Worm (Caenorhabditis elegans) whole organism, L2 larva: ENCODE results near the gene srh-166.
"Not testable (repeated sequence)": the region's sequence is repeated elsewhere in the genome, so short reads cannot be mapped to it uniquely, and the experiment has no call there.

Experiments
- C34F6.9 ChIP-seq: fragments of 150-350 bp; optimal IDR thresholded peaks from 2 replicates; lab custom pipeline; 2014; ENCODE audit warnings: missing biosample characterization, missing genetic modification characterization
- R02D3.7 ChIP-seq: fragments of 150-350 bp; optimal IDR thresholded peaks from 2 replicates; lab custom pipeline; 2014; ENCODE audit warnings: missing biosample characterization, missing genetic modification characterization
- alr-1 ChIP-seq: fragments of 150-350 bp; optimal IDR thresholded peaks from 2 replicates; lab custom pipeline; 2014; ENCODE audit warnings: missing biosample characterization, missing genetic modification characterization
- ama-1 ChIP-seq: fragments of 150-350 bp; optimal IDR thresholded peaks from 2 replicates; lab custom pipeline; 2018; ENCODE audit warnings: inconsistent platforms
- blmp-1 ChIP-seq: sonication (generic microtip); optimal IDR thresholded peaks from 2 replicates; lab custom pipeline; 2017; ENCODE audit warnings: missing genetic modification characterization, mild to moderate bottlenecking, missing compliant biosample characterization, antibody characterized with exemption, moderate library complexity; ENCODE audit not compliant: insufficient read depth
- ceh-82 ChIP-seq: fragments of 150-350 bp; optimal IDR thresholded peaks from 2 replicates; lab custom pipeline; 2014; ENCODE audit warnings: missing biosample characterization, missing genetic modification characterization
- crh-2 ChIP-seq: sonication (generic microtip); optimal IDR thresholded peaks from 2 replicates; lab custom pipeline; 2017; ENCODE audit warnings: missing biosample characterization, missing genetic modification characterization
- dmd-4 ChIP-seq: sonication (generic microtip); optimal IDR thresholded peaks from 2 replicates; lab custom pipeline; 2017; ENCODE audit warnings: missing biosample characterization, missing genetic modification characterization
- egl-27 ChIP-seq: sonication (generic microtip); optimal IDR thresholded peaks from 3 replicates; lab custom pipeline; 2017; ENCODE audit warnings: missing biosample characterization, missing genetic modification reagents, missing genetic modification characterization
- elt-1 ChIP-seq: fragments of 150-350 bp; optimal IDR thresholded peaks from 2 replicates; lab custom pipeline; 2014; ENCODE audit warnings: missing biosample characterization, missing genetic modification characterization
- fos-1 ChIP-seq: fragments of 150-350 bp; optimal IDR thresholded peaks from 2 replicates; lab custom pipeline; 2014; ENCODE audit warnings: missing biosample characterization, missing genetic modification characterization
- gmeb-1 ChIP-seq: fragments of 150-350 bp; optimal IDR thresholded peaks from 2 replicates; lab custom pipeline; 2014; ENCODE audit warnings: missing biosample characterization, missing genetic modification characterization
- lin-11 ChIP-seq: fragments of 150-350 bp; sonication (generic microtip); optimal IDR thresholded peaks from 2 replicates; lab custom pipeline; 2014; ENCODE audit warnings: missing biosample characterization, missing genetic modification characterization, inconsistent platforms, mixed read lengths
- mab-5 ChIP-seq: fragments of 150-350 bp; optimal IDR thresholded peaks from 2 replicates; lab custom pipeline; 2014; ENCODE audit warnings: missing biosample characterization, missing genetic modification characterization
- mbf-1 ChIP-seq: sonication (generic microtip); optimal IDR thresholded peaks from 2 replicates; lab custom pipeline; 2017; ENCODE audit warnings: missing biosample characterization, missing genetic modification characterization
- mdl-1 ChIP-seq, 2 experiments: fragments of 150-350 bp in 1 of 2; sonication (generic microtip) in 1 of 2; optimal IDR thresholded peaks; 2 replicates each; lab custom pipeline; 2017; ENCODE audit warnings: missing biosample characterization in 2 of 2, missing genetic modification characterization in 2 of 2
- nhr-11 ChIP-seq: fragments of 150-350 bp; optimal IDR thresholded peaks from 2 replicates; lab custom pipeline; 2014; ENCODE audit warnings: missing biosample characterization, missing genetic modification characterization
- nhr-12 ChIP-seq: fragments of 150-350 bp; optimal IDR thresholded peaks from 2 replicates; lab custom pipeline; 2014; ENCODE audit warnings: missing biosample characterization, missing genetic modification characterization
- nhr-129 ChIP-seq: fragments of 150-350 bp; optimal IDR thresholded peaks from 2 replicates; lab custom pipeline; 2014; ENCODE audit warnings: missing biosample characterization, missing genetic modification characterization
- nhr-21 ChIP-seq: fragments of 150-350 bp; optimal IDR thresholded peaks from 2 replicates; lab custom pipeline; 2014; ENCODE audit warnings: missing biosample characterization, missing genetic modification characterization
- nhr-237 ChIP-seq: fragments of 150-350 bp; optimal IDR thresholded peaks from 2 replicates; lab custom pipeline; 2014; ENCODE audit warnings: missing biosample characterization, missing genetic modification characterization
- nhr-6 ChIP-seq: fragments of 150-350 bp; optimal IDR thresholded peaks from 2 replicates; lab custom pipeline; 2014; ENCODE audit warnings: missing biosample characterization, missing genetic modification characterization
- nhr-77 ChIP-seq: fragments of 150-350 bp; optimal IDR thresholded peaks from 2 replicates; lab custom pipeline; 2014; ENCODE audit warnings: missing biosample characterization, missing genetic modification characterization
- peb-1 ChIP-seq: fragments of 150-350 bp; optimal IDR thresholded peaks from 2 replicates; lab custom pipeline; 2014; ENCODE audit warnings: missing biosample characterization, missing genetic modification characterization
- sma-3 ChIP-seq: sonication (generic microtip); optimal IDR thresholded peaks from 2 replicates; lab custom pipeline; 2016; ENCODE audit warnings: missing genetic modification reagents, missing genetic modification characterization, missing compliant biosample characterization
- sma-9 ChIP-seq, 2 experiments: fragments of 150-350 bp in 1 of 2; sonication (generic microtip) in 1 of 2; optimal IDR thresholded peaks; 2 replicates each; lab custom pipeline; 2014 to 2016; ENCODE audit warnings: missing genetic modification characterization in 2 of 2, mild to moderate bottlenecking in 1 of 2, missing biosample characterization in 1 of 2, missing compliant biosample characterization in 1 of 2, missing genetic modification reagents in 1 of 2, moderate library complexity in 1 of 2
- snpc-4 ChIP-seq: fragments of 150-350 bp; optimal IDR thresholded peaks from 2 replicates; lab custom pipeline; 2014; ENCODE audit warnings: missing biosample characterization, missing genetic modification characterization
- unc-55 ChIP-seq: fragments of 150-350 bp; sonication (generic microtip); optimal IDR thresholded peaks from 3 replicates; lab custom pipeline; 2014; ENCODE audit warnings: missing biosample characterization, missing genetic modification reagents, missing genetic modification characterization
- unc-62 ChIP-seq: fragments of 150-350 bp; optimal IDR thresholded peaks from 2 replicates; lab custom pipeline; 2014; ENCODE audit warnings: missing biosample characterization, missing genetic modification reagents, missing genetic modification characterization
- zag-1 ChIP-seq: fragments of 150-350 bp; optimal IDR thresholded peaks from 2 replicates; lab custom pipeline; 2014; ENCODE audit warnings: missing biosample characterization, missing genetic modification characterization
- ztf-1 ChIP-seq: fragments of 200-800 bp; sonication (Bioruptor generic); conservative IDR thresholded peaks from 2 replicates; pipeline ENCODE4 v1.3.6; 2022; ENCODE audit warnings: missing genetic modification characterization, missing compliant biosample characterization
- ztf-4 ChIP-seq: fragments of 150-350 bp; optimal IDR thresholded peaks from 2 replicates; lab custom pipeline; 2014; ENCODE audit warnings: missing biosample characterization, missing genetic modification characterization

The srh-166 gene

ce11 chrV:20566454-20566853 lies 40.8 kb upstream of the srh-166 start, which contains the start of gene F26F2.3:
F26F2.3 (minus strand) TSS chrV:20566554.
- no peak for TF ChIP-seq ztf-4
- TF ChIP-seq snpc-4 (tag; lab: Kevin White, UChicago), result no peak
- no peak for TF ChIP-seq ceh-82 (tag; lab: Kevin White, UChicago)
- no peak for TF ChIP-seq lin-11 (tag; lab: Kevin White, UChicago)
- TF ChIP-seq mab-5 (tag; lab: Kevin White, UChicago), result no peak
- TF ChIP-seq fos-1 (tag; lab: Kevin White, UChicago), result no peak
- TF ChIP-seq unc-55, result no peak
- TF ChIP-seq mdl-1 (tag; optimal IDR thresholded peaks at IDR 0.05; lab: Kevin White, UChicago), result no peak
- no peak for TF ChIP-seq alr-1 (tag; lab: Kevin White, UChicago)
- TF ChIP-seq ztf-1, result no peak
- no peak for TF ChIP-seq nhr-6 (tag; lab: Kevin White, UChicago)
- no peak for TF ChIP-seq egl-27 (tag; lab: Kevin White, UChicago)
- no peak for TF ChIP-seq sma-3 (GFP tag; lab: Kevin White, UChicago)
- no peak for TF ChIP-seq unc-62 (GFP tag; lab: Kevin White, UChicago)

ce11 chrV:20564054-20564453 lies 38.4 kb upstream of the srh-166 start, which contains the start of gene F26F2.13:
F26F2.13 (plus strand) TSS chrV:20564354.
- TF ChIP-seq dmd-4; ceh-82 (tag; lab: Kevin White, UChicago); sma-3 (GFP tag; lab: Kevin White, UChicago): not testable (repeated sequence)

ce11 chrV:20561795-20562194 lies 36.1 kb upstream of the srh-166 start, which contains the start of gene F26F2.1:
F26F2.1 (minus strand) TSS chrV:20561895.
- TF ChIP-seq dmd-4 (no peak), peb-1 (tag; lab: Kevin White, UChicago) (no peak), blmp-1 (tag; lab: Kevin White, UChicago) (no peak), ceh-82 (tag; lab: Kevin White, UChicago) (no peak), R02D3.7 (no peak), unc-62 (GFP tag; lab: Kevin White, UChicago) (no peak), mab-5 (tag; lab: Kevin White, UChicago) (no peak), lin-11 (tag; lab: Kevin White, UChicago) (no peak), nhr-11 (no peak), zag-1 (no peak), nhr-237 (no peak), ztf-4 (no peak)

ce11 chrV:20558270-20558669 lies 32.6 kb upstream of the srh-166 start, which contains the start of gene abf-4:
abf-4 (minus strand) TSS chrV:20558370.
- TF ChIP-seq sma-9 (GFP tag; optimal IDR thresholded peaks at IDR 0.05; lab: Kevin White, UChicago), result no peak
- TF ChIP-seq sma-9 (tag; optimal IDR thresholded peaks at IDR 0.05; lab: Kevin White, UChicago), result no peak
- no peak for TF ChIP-seq gmeb-1 (tag; lab: Kevin White, UChicago)
- TF ChIP-seq dmd-4, result no peak
- no peak for TF ChIP-seq ztf-1
- TF ChIP-seq zag-1, result no peak
- TF ChIP-seq, all 48 proteins: peak for 0

ce11 chrV:20556260-20556659 lies 30.6 kb upstream of the srh-166 start, which contains the start of gene Y38H6C.23:
Y38H6C.23 (minus strand) TSS chrV:20556360.
- TF ChIP-seq sma-3 (GFP tag; lab: Kevin White, UChicago), result no peak
- no peak for TF ChIP-seq nhr-21 (tag; lab: Kevin White, UChicago)
- TF ChIP-seq gmeb-1 (tag; lab: Kevin White, UChicago), result no peak
- no peak for TF ChIP-seq unc-62 (GFP tag; lab: Kevin White, UChicago)
- TF ChIP-seq nhr-12 (tag; lab: Kevin White, UChicago), result no peak
- TF ChIP-seq ztf-1, result no peak
- TF ChIP-seq ama-1 (lab: Kevin White, UChicago), result no peak

ce11 chrV:20555120-20555519 lies 29.5 kb upstream of the srh-166 start, which contains the start of gene Y38H6C.21:
Y38H6C.21 (minus strand) TSS chrV:20555267.
- TF ChIP-seq nhr-129, result no peak
- TF ChIP-seq unc-62 (GFP tag; lab: Kevin White, UChicago), result no peak
- no peak for TF ChIP-seq nhr-237
- TF ChIP-seq nhr-21 (tag; lab: Kevin White, UChicago), result no peak
- no peak for TF ChIP-seq nhr-11
- TF ChIP-seq sma-3 (GFP tag; lab: Kevin White, UChicago), result no peak
- TF ChIP-seq nhr-77, result no peak
- no peak for TF ChIP-seq C34F6.9 (tag; lab: Kevin White, UChicago)
- TF ChIP-seq crh-2 (tag; lab: Kevin White, UChicago), result no peak
- no peak for TF ChIP-seq elt-1 (tag; lab: Kevin White, UChicago)
- TF ChIP-seq mbf-1 (tag; lab: Kevin White, UChicago), result no peak
- no peak for TF ChIP-seq dmd-4
